Worm (Caenorhabditis elegans) whole organism, late embryonic: ENCODE measurements around the gene C23G10.11.
A peak's percentile ranks its signal among the peaks of the same experiment; 100 is the strongest.

Experiments
- C08G9.2 ChIP-seq: sonication (generic microtip); optimal IDR thresholded peaks from 2 replicates; lab custom pipeline; 2016; ENCODE audit warnings: mild to moderate bottlenecking, missing genetic modification characterization, moderate library complexity, missing compliant biosample characterization
- C38D4.7 ChIP-seq: fragments of 200-800 bp; sonication (Bioruptor generic); optimal IDR thresholded peaks from 2 replicates; lab custom pipeline; 2018; ENCODE audit warnings: mild to moderate bottlenecking, missing genetic modification characterization, moderate library complexity, missing compliant biosample characterization
- K09A11.1 ChIP-seq: sonication (generic microtip); optimal IDR thresholded peaks from 2 replicates; lab custom pipeline; 2017; ENCODE audit warnings: antibody characterized with exemption, mild to moderate bottlenecking, missing genetic modification characterization, missing compliant biosample characterization; ENCODE audit not compliant: insufficient read depth
- T23F11.4 ChIP-seq: fragments of 200-800 bp; sonication (Bioruptor generic); optimal IDR thresholded peaks from 2 replicates; lab custom pipeline; 2018; ENCODE audit warnings: mild to moderate bottlenecking, missing genetic modification characterization, missing compliant biosample characterization
- Y22D7AL.16 ChIP-seq: sonication (generic microtip); optimal IDR thresholded peaks from 2 replicates; lab custom pipeline; 2016; ENCODE audit warnings: missing genetic modification characterization, missing compliant biosample characterization
- ahr-1 ChIP-seq: sonication (generic microtip); optimal IDR thresholded peaks from 2 replicates; lab custom pipeline; 2016; ENCODE audit warnings: missing genetic modification characterization, missing compliant biosample characterization
- ama-1 ChIP-seq: fragments of 150-350 bp; optimal IDR thresholded peaks from 2 replicates; lab custom pipeline; 2014
- ceh-14 ChIP-seq: sonication (generic microtip); optimal IDR thresholded peaks from 2 replicates; lab custom pipeline; 2016; ENCODE audit warnings: missing genotype, missing genetic modification characterization, missing compliant biosample characterization
- ceh-18 ChIP-seq: sonication (generic microtip); optimal IDR thresholded peaks from 2 replicates; lab custom pipeline; 2016; ENCODE audit warnings: missing genetic modification characterization, missing compliant biosample characterization
- ceh-19 ChIP-seq: fragments of 200-800 bp; sonication (Bioruptor generic); optimal IDR thresholded peaks from 2 replicates; lab custom pipeline; 2018; ENCODE audit warnings: mild to moderate bottlenecking, missing genetic modification characterization, missing compliant biosample characterization
- ceh-2 ChIP-seq: sonication (generic microtip); optimal IDR thresholded peaks from 2 replicates; lab custom pipeline; 2016; ENCODE audit warnings: missing genotype, missing genetic modification characterization, missing compliant biosample characterization
- ceh-30 ChIP-seq: fragments of 150-350 bp; optimal IDR thresholded peaks from 2 replicates; lab custom pipeline; 2014; ENCODE audit warnings: missing biosample characterization, missing genetic modification characterization
- ceh-31 ChIP-seq: sonication (generic microtip); optimal IDR thresholded peaks from 2 replicates; lab custom pipeline; 2016; ENCODE audit warnings: missing genetic modification characterization, missing compliant biosample characterization
- ceh-45 ChIP-seq: fragments of 200-800 bp; sonication (Bioruptor generic); IDR thresholded peaks from 2 replicates; pipeline ENCODE4 v1.3.6; 2022; ENCODE audit warnings: missing genetic modification reagents, missing genetic modification characterization, missing compliant biosample characterization
- ceh-9 ChIP-seq: sonication (generic microtip); optimal IDR thresholded peaks from 2 replicates; lab custom pipeline; 2016; ENCODE audit warnings: mild to moderate bottlenecking, missing genetic modification characterization, inconsistent platforms, missing compliant biosample characterization
- dve-1 ChIP-seq: sonication (generic microtip); optimal IDR thresholded peaks from 2 replicates; lab custom pipeline; 2017; ENCODE audit warnings: antibody characterized with exemption, mild to moderate bottlenecking, missing genetic modification characterization, missing compliant biosample characterization
- elt-2 ChIP-seq: sonication (generic microtip); optimal IDR thresholded peaks from 2 replicates; lab custom pipeline; 2016; ENCODE audit warnings: missing genetic modification reagents, missing genetic modification characterization, missing compliant biosample characterization
- elt-4 ChIP-seq: sonication (generic microtip); optimal IDR thresholded peaks from 2 replicates; lab custom pipeline; 2016; ENCODE audit warnings: missing genetic modification characterization, missing compliant biosample characterization
- fax-1 ChIP-seq: sonication (generic microtip); optimal IDR thresholded peaks from 2 replicates; lab custom pipeline; 2016; ENCODE audit warnings: missing genotype, missing genetic modification characterization, missing compliant biosample characterization
- fkh-6 ChIP-seq: sonication (generic microtip); optimal IDR thresholded peaks from 2 replicates; lab custom pipeline; 2016; ENCODE audit warnings: missing genetic modification characterization, missing compliant biosample characterization
- gmeb-2 ChIP-seq: sonication (generic microtip); optimal IDR thresholded peaks from 2 replicates; lab custom pipeline; 2016; ENCODE audit warnings: missing genetic modification characterization, inconsistent platforms, missing compliant biosample characterization
- hlh-13 ChIP-seq: fragments of 200-800 bp; sonication (Bioruptor generic); optimal IDR thresholded peaks from 2 replicates; lab custom pipeline; 2018; ENCODE audit warnings: mild to moderate bottlenecking, missing genetic modification characterization, missing compliant biosample characterization
- hlh-15 ChIP-seq: sonication (generic microtip); optimal IDR thresholded peaks from 2 replicates; lab custom pipeline; 2016; ENCODE audit warnings: missing genetic modification characterization, missing compliant biosample characterization
- hlh-30 ChIP-seq: sonication (generic microtip); optimal IDR thresholded peaks from 2 replicates; lab custom pipeline; 2017; ENCODE audit warnings: antibody characterized with exemption, missing genetic modification characterization, missing compliant biosample characterization; ENCODE audit not compliant: insufficient read depth
- lin-11 ChIP-seq: fragments of 200-800 bp; sonication (Bioruptor generic); optimal IDR thresholded peaks from 2 replicates; lab custom pipeline; 2018; ENCODE audit warnings: mild to moderate bottlenecking, missing genetic modification characterization, missing compliant biosample characterization
- madf-2 ChIP-seq: sonication (generic microtip); optimal IDR thresholded peaks from 2 replicates; lab custom pipeline; 2017; ENCODE audit warnings: missing genetic modification characterization, missing compliant biosample characterization
- mec-3 ChIP-seq: sonication (generic microtip); optimal IDR thresholded peaks from 2 replicates; lab custom pipeline; 2016; ENCODE audit warnings: borderline replicate concordance, missing genetic modification characterization, missing compliant biosample characterization
- nfya-1 ChIP-seq: sonication (generic microtip); optimal IDR thresholded peaks from 2 replicates; lab custom pipeline; 2017; ENCODE audit warnings: missing genetic modification characterization, mild to moderate bottlenecking, missing compliant biosample characterization, antibody characterized with exemption, moderate library complexity
- nhr-11 ChIP-seq: fragments of 150-350 bp; optimal IDR thresholded peaks from 2 replicates; lab custom pipeline; 2014; ENCODE audit warnings: missing biosample characterization, missing genetic modification characterization
- nhr-232 ChIP-seq: sonication (generic microtip); optimal IDR thresholded peaks from 2 replicates; lab custom pipeline; 2016; ENCODE audit warnings: missing genetic modification characterization, missing compliant biosample characterization
- npax-4 ChIP-seq: sonication (generic microtip); optimal IDR thresholded peaks from 2 replicates; lab custom pipeline; 2016; ENCODE audit warnings: missing genetic modification characterization, missing compliant biosample characterization
- odd-2 ChIP-seq: sonication (generic microtip); optimal IDR thresholded peaks from 2 replicates; lab custom pipeline; 2017; ENCODE audit warnings: antibody characterized with exemption, mild to moderate bottlenecking, missing genetic modification characterization, missing compliant biosample characterization
- pag-3 ChIP-seq: sonication (generic microtip); optimal IDR thresholded peaks from 2 replicates; lab custom pipeline; 2016; ENCODE audit warnings: missing compliant biosample characterization, missing genetic modification characterization, borderline replicate concordance
- pat-9 ChIP-seq: fragments of 200-800 bp; sonication (Bioruptor generic); optimal IDR thresholded peaks from 2 replicates; lab custom pipeline; 2018; ENCODE audit warnings: mild to moderate bottlenecking, missing genetic modification characterization, moderate library complexity, missing compliant biosample characterization
- pqm-1 ChIP-seq: sonication (generic microtip); optimal IDR thresholded peaks from 2 replicates; lab custom pipeline; 2016; ENCODE audit warnings: missing genetic modification characterization, missing compliant biosample characterization
- pros-1 ChIP-seq: fragments of 150-350 bp; optimal IDR thresholded peaks from 2 replicates; lab custom pipeline; 2014; ENCODE audit warnings: missing biosample characterization, missing genetic modification reagents, missing genetic modification characterization
- rnt-1 ChIP-seq: sonication (generic microtip); optimal IDR thresholded peaks from 2 replicates; lab custom pipeline; 2016; ENCODE audit warnings: missing genetic modification characterization, missing compliant biosample characterization
- sdc-2 ChIP-seq: sonication (generic microtip); optimal IDR thresholded peaks from 2 replicates; lab custom pipeline; 2016; ENCODE audit warnings: missing genotype, missing genetic modification characterization, missing compliant biosample characterization
- sox-2 ChIP-seq: fragments of 200-800 bp; sonication (Bioruptor generic); IDR thresholded peaks from 2 replicates; pipeline ENCODE4 v1.3.6; 2022; ENCODE audit warnings: missing genetic modification reagents, missing genetic modification characterization, missing compliant biosample characterization
- sox-4 ChIP-seq: sonication (generic microtip); optimal IDR thresholded peaks from 2 replicates; lab custom pipeline; 2017; ENCODE audit warnings: mild to moderate bottlenecking, missing genetic modification characterization, inconsistent platforms, missing compliant biosample characterization
- syd-9 ChIP-seq: sonication (generic microtip); optimal IDR thresholded peaks from 2 replicates; lab custom pipeline; 2016; ENCODE audit warnings: mild to moderate bottlenecking, missing genetic modification characterization, moderate library complexity, missing compliant biosample characterization
- tbx-7 ChIP-seq: sonication (generic microtip); optimal IDR thresholded peaks from 2 replicates; lab custom pipeline; 2016; ENCODE audit warnings: missing genotype, missing genetic modification characterization, missing compliant biosample characterization
- ttx-3 ChIP-seq: sonication (generic microtip); optimal IDR thresholded peaks from 2 replicates; lab custom pipeline; 2016; ENCODE audit warnings: missing genetic modification reagents, missing genetic modification characterization, missing compliant biosample characterization
- unc-3 ChIP-seq, 2 experiments: fragments of 200-800 bp in 1 of 2; sonication (Bioruptor generic) in 1 of 2; sonication (generic microtip) in 1 of 2; conservative IDR thresholded peaks in 1 of 2; optimal IDR thresholded peaks in 1 of 2; 2 replicates each; pipeline versions ENCODE4 v1.3.6 to Lab custom; 2016 to 2022; ENCODE audit warnings: missing compliant biosample characterization in 2 of 2, missing genetic modification characterization in 2 of 2, missing genetic modification reagents in 1 of 2
- unc-55 ChIP-seq: sonication (generic microtip); optimal IDR thresholded peaks from 2 replicates; lab custom pipeline; 2017; ENCODE audit warnings: missing biosample characterization, missing genetic modification reagents, missing genetic modification characterization
- unc-86 ChIP-seq: sonication (generic microtip); optimal IDR thresholded peaks from 2 replicates; lab custom pipeline; 2016; ENCODE audit warnings: missing genetic modification characterization, missing compliant biosample characterization
- ztf-16 ChIP-seq: sonication (generic microtip); optimal IDR thresholded peaks from 2 replicates; lab custom pipeline; 2017; ENCODE audit warnings: missing genetic modification characterization, missing compliant biosample characterization

The C23G10.11 gene

ce11 chrIII:6207046-6207445, 8.3 kb downstream of the C23G10.11 start:
- TF ChIP-seq elt-2 (tag; lab: Kevin White, UChicago) (no peak), pqm-1 (tag; lab: Kevin White, UChicago) (no peak), C08G9.2 (tag; lab: Kevin White, UChicago) (no peak), T23F11.4 (GFP tag; lab: Kevin White, UChicago) (no peak), syd-9 (tag; lab: Kevin White, UChicago) (no peak), unc-55 (GFP tag; lab: Kevin White, UChicago) (no peak), C38D4.7 (no peak), K09A11.1 (tag; lab: Kevin White, UChicago) (no peak), hlh-13 (GFP tag; lab: Kevin White, UChicago) (no peak), hlh-15 (tag; lab: Kevin White, UChicago) (no peak), ceh-19 (GFP tag; lab: Kevin White, UChicago) (no peak)

ce11 chrIII:6206161-6206853, 9.1 kb downstream of the C23G10.11 start, which contains the start of the genes sna-3 and rps-3:
sna-3 (minus strand) TSS chrIII:6206211.
rps-3 (plus strand) TSS chrIII:6206803.
- TF ChIP-seq rnt-1 (peak; percentile 63), Y22D7AL.16 (tag; lab: Kevin White, UChicago) (no peak), sdc-2 (no peak), C08G9.2 (tag; lab: Kevin White, UChicago) (no peak), ama-1 (lab: Kevin White, UChicago) (no peak), pros-1 (tag; lab: Kevin White, UChicago) (no peak), syd-9 (tag; lab: Kevin White, UChicago) (no peak), unc-3 (GFP tag; conservative IDR thresholded peaks at IDR 0.05; lab: Robert Waterston, UW) (no peak), unc-3 (tag; optimal IDR thresholded peaks at IDR 0.05; lab: Kevin White, UChicago) (no peak), ceh-19 (GFP tag; lab: Kevin White, UChicago) (no peak), ahr-1 (tag; lab: Kevin White, UChicago) (no peak), ceh-14 (tag; lab: Kevin White, UChicago) (no peak), mec-3 (tag; lab: Kevin White, UChicago) (no peak), sox-2 (GFP tag; lab: Robert Waterston, UW) (no peak), ztf-16 (tag; lab: Kevin White, UChicago) (no peak), sox-4 (no peak), C38D4.7 (no peak), tbx-7 (tag; lab: Kevin White, UChicago) (no peak), ceh-30 (tag; lab: Kevin White, UChicago) (no peak), fkh-6 (tag; lab: Kevin White, UChicago) (no peak), pat-9 (no peak), lin-11 (tag; lab: Kevin White, UChicago) (no peak), nfya-1 (tag; lab: Kevin White, UChicago) (peak; percentile 82), gmeb-2 (tag; lab: Kevin White, UChicago) (no peak), pqm-1 (tag; lab: Kevin White, UChicago) (no peak), unc-55 (GFP tag; lab: Kevin White, UChicago) (peak; percentile 16), pag-3 (tag; lab: Kevin White, UChicago) (no peak), odd-2 (no peak), npax-4 (tag; lab: Kevin White, UChicago) (no peak), madf-2 (tag; lab: Kevin White, UChicago) (no peak), ceh-2 (tag; lab: Kevin White, UChicago) (no peak), hlh-13 (GFP tag; lab: Kevin White, UChicago) (no peak), K09A11.1 (tag; lab: Kevin White, UChicago) (no peak), dve-1 (tag; lab: Kevin White, UChicago) (no peak), T23F11.4 (GFP tag; lab: Kevin White, UChicago) (no peak), ceh-45 (no peak), ttx-3 (tag; lab: Kevin White, UChicago) (no peak), fax-1 (no peak), elt-4 (no peak), ceh-9 (tag; lab: Kevin White, UChicago) (no peak), unc-86 (tag; lab: Kevin White, UChicago) (no peak), nhr-232 (no peak), hlh-30 (tag; lab: Kevin White, UChicago) (peak; percentile 81), nhr-11 (tag; lab: Kevin White, UChicago) (no peak), hlh-15 (tag; lab: Kevin White, UChicago) (no peak), ceh-18 (tag; lab: Kevin White, UChicago) (peak; percentile 33), ceh-31 (tag; lab: Kevin White, UChicago) (peak; percentile 78)
